Worm (Caenorhabditis elegans) whole organism, late embryonic: ENCODE results near the gene klf-1.
A peak's percentile ranks its signal among the peaks of the same experiment; 100 is the strongest.

Experiments used
- C08G9.2 ChIP-seq: sonication (generic microtip); optimal IDR thresholded peaks from 2 replicates; lab custom pipeline; 2016; ENCODE audit warnings: mild to moderate bottlenecking, missing genetic modification characterization, moderate library complexity, missing compliant biosample characterization
- F13H6.1 ChIP-seq: sonication (generic microtip); optimal IDR thresholded peaks from 2 replicates; lab custom pipeline; 2016; ENCODE audit warnings: missing genetic modification characterization, missing compliant biosample characterization
- K09A11.1 ChIP-seq: sonication (generic microtip); optimal IDR thresholded peaks from 2 replicates; lab custom pipeline; 2017; ENCODE audit warnings: antibody characterized with exemption, mild to moderate bottlenecking, missing genetic modification characterization, missing compliant biosample characterization; ENCODE audit not compliant: insufficient read depth
- Y22D7AL.16 ChIP-seq: sonication (generic microtip); optimal IDR thresholded peaks from 2 replicates; lab custom pipeline; 2016; ENCODE audit warnings: missing genetic modification characterization, missing compliant biosample characterization
- ahr-1 ChIP-seq: sonication (generic microtip); optimal IDR thresholded peaks from 2 replicates; lab custom pipeline; 2016; ENCODE audit warnings: missing genetic modification characterization, missing compliant biosample characterization
- ceh-14 ChIP-seq: sonication (generic microtip); optimal IDR thresholded peaks from 2 replicates; lab custom pipeline; 2016; ENCODE audit warnings: missing genotype, missing genetic modification characterization, missing compliant biosample characterization
- ceh-19 ChIP-seq: fragments of 200-800 bp; sonication (Bioruptor generic); optimal IDR thresholded peaks from 2 replicates; lab custom pipeline; 2018; ENCODE audit warnings: mild to moderate bottlenecking, missing genetic modification characterization, missing compliant biosample characterization
- ceh-2 ChIP-seq: sonication (generic microtip); optimal IDR thresholded peaks from 2 replicates; lab custom pipeline; 2016; ENCODE audit warnings: missing genotype, missing genetic modification characterization, missing compliant biosample characterization
- ceh-22 ChIP-seq: sonication (generic microtip); optimal IDR thresholded peaks from 2 replicates; lab custom pipeline; 2017; ENCODE audit warnings: missing biosample characterization, missing genetic modification characterization
- ceh-24 ChIP-seq: sonication (generic microtip); optimal IDR thresholded peaks from 2 replicates; lab custom pipeline; 2016; ENCODE audit warnings: mild to moderate bottlenecking, missing genetic modification characterization, missing compliant biosample characterization
- ceh-30 ChIP-seq: fragments of 150-350 bp; optimal IDR thresholded peaks from 2 replicates; lab custom pipeline; 2014; ENCODE audit warnings: missing biosample characterization, missing genetic modification characterization
- ceh-34 ChIP-seq: sonication (generic microtip); optimal IDR thresholded peaks from 2 replicates; lab custom pipeline; 2016; ENCODE audit warnings: mild to moderate bottlenecking, missing genetic modification characterization, missing compliant biosample characterization
- ceh-45 ChIP-seq: fragments of 200-800 bp; sonication (Bioruptor generic); IDR thresholded peaks from 2 replicates; pipeline ENCODE4 v1.3.6; 2022; ENCODE audit warnings: missing genetic modification reagents, missing genetic modification characterization, missing compliant biosample characterization
- ceh-48 ChIP-seq: sonication (generic microtip); optimal IDR thresholded peaks from 2 replicates; lab custom pipeline; 2016; ENCODE audit warnings: missing genetic modification characterization, inconsistent platforms, missing compliant biosample characterization
- che-1 ChIP-seq: sonication (generic microtip); optimal IDR thresholded peaks from 2 replicates; lab custom pipeline; 2016; ENCODE audit warnings: mild to moderate bottlenecking, missing genetic modification characterization, missing compliant biosample characterization
- elt-4 ChIP-seq: sonication (generic microtip); optimal IDR thresholded peaks from 2 replicates; lab custom pipeline; 2016; ENCODE audit warnings: missing genetic modification characterization, missing compliant biosample characterization
- gmeb-2 ChIP-seq: sonication (generic microtip); optimal IDR thresholded peaks from 2 replicates; lab custom pipeline; 2016; ENCODE audit warnings: missing genetic modification characterization, inconsistent platforms, missing compliant biosample characterization
- hlh-13 ChIP-seq: fragments of 200-800 bp; sonication (Bioruptor generic); optimal IDR thresholded peaks from 2 replicates; lab custom pipeline; 2018; ENCODE audit warnings: mild to moderate bottlenecking, missing genetic modification characterization, missing compliant biosample characterization
- hlh-15 ChIP-seq: sonication (generic microtip); optimal IDR thresholded peaks from 2 replicates; lab custom pipeline; 2016; ENCODE audit warnings: missing genetic modification characterization, missing compliant biosample characterization
- hlh-8 ChIP-seq: sonication (generic microtip); optimal IDR thresholded peaks from 2 replicates; lab custom pipeline; 2016; ENCODE audit warnings: missing genotype, missing genetic modification characterization, missing compliant biosample characterization
- lin-11 ChIP-seq: fragments of 200-800 bp; sonication (Bioruptor generic); optimal IDR thresholded peaks from 2 replicates; lab custom pipeline; 2018; ENCODE audit warnings: mild to moderate bottlenecking, missing genetic modification characterization, missing compliant biosample characterization
- nhr-11 ChIP-seq: fragments of 150-350 bp; optimal IDR thresholded peaks from 2 replicates; lab custom pipeline; 2014; ENCODE audit warnings: missing biosample characterization, missing genetic modification characterization
- nhr-232 ChIP-seq: sonication (generic microtip); optimal IDR thresholded peaks from 2 replicates; lab custom pipeline; 2016; ENCODE audit warnings: missing genetic modification characterization, missing compliant biosample characterization
- npax-4 ChIP-seq: sonication (generic microtip); optimal IDR thresholded peaks from 2 replicates; lab custom pipeline; 2016; ENCODE audit warnings: missing genetic modification characterization, missing compliant biosample characterization
- pag-3 ChIP-seq: sonication (generic microtip); optimal IDR thresholded peaks from 2 replicates; lab custom pipeline; 2016; ENCODE audit warnings: missing compliant biosample characterization, missing genetic modification characterization, borderline replicate concordance
- pat-9 ChIP-seq: fragments of 200-800 bp; sonication (Bioruptor generic); optimal IDR thresholded peaks from 2 replicates; lab custom pipeline; 2018; ENCODE audit warnings: mild to moderate bottlenecking, missing genetic modification characterization, moderate library complexity, missing compliant biosample characterization
- sdc-2 ChIP-seq: sonication (generic microtip); optimal IDR thresholded peaks from 2 replicates; lab custom pipeline; 2016; ENCODE audit warnings: missing genotype, missing genetic modification characterization, missing compliant biosample characterization
- sox-4 ChIP-seq: sonication (generic microtip); optimal IDR thresholded peaks from 2 replicates; lab custom pipeline; 2017; ENCODE audit warnings: mild to moderate bottlenecking, missing genetic modification characterization, inconsistent platforms, missing compliant biosample characterization
- syd-9 ChIP-seq: sonication (generic microtip); optimal IDR thresholded peaks from 2 replicates; lab custom pipeline; 2016; ENCODE audit warnings: mild to moderate bottlenecking, missing genetic modification characterization, moderate library complexity, missing compliant biosample characterization
- tbx-2 ChIP-seq: sonication (generic microtip); optimal IDR thresholded peaks from 2 replicates; lab custom pipeline; 2016; ENCODE audit warnings: missing genetic modification characterization, missing compliant biosample characterization
- tbx-7 ChIP-seq: sonication (generic microtip); optimal IDR thresholded peaks from 2 replicates; lab custom pipeline; 2016; ENCODE audit warnings: missing genotype, missing genetic modification characterization, missing compliant biosample characterization
- ttx-3 ChIP-seq: sonication (generic microtip); optimal IDR thresholded peaks from 2 replicates; lab custom pipeline; 2016; ENCODE audit warnings: missing genetic modification reagents, missing genetic modification characterization, missing compliant biosample characterization
- unc-42 ChIP-seq: sonication (generic microtip); optimal IDR thresholded peaks from 2 replicates; lab custom pipeline; 2016; ENCODE audit warnings: missing genotype, missing genetic modification characterization, missing compliant biosample characterization
- unc-86 ChIP-seq: sonication (generic microtip); optimal IDR thresholded peaks from 2 replicates; lab custom pipeline; 2016; ENCODE audit warnings: missing genetic modification characterization, missing compliant biosample characterization

klf-1 gene

ce11 chrIII:2874144-2874868 lies at the start of gene klf-1:
Gene klf-1, plus strand, starts transcription at chrIII:2874818.
- TF ChIP-seq elt-4 (tag; lab: Kevin White, UChicago) (no peak), syd-9 (tag; lab: Kevin White, UChicago) (no peak), lin-11 (no peak), pag-3 (tag; lab: Kevin White, UChicago) (no peak), ceh-19 (GFP tag; lab: Kevin White, UChicago) (no peak), nhr-232 (tag; lab: Kevin White, UChicago) (no peak), hlh-15 (tag; lab: Kevin White, UChicago) (no peak), ttx-3 (tag; lab: Kevin White, UChicago) (no peak), nhr-11 (tag; lab: Kevin White, UChicago) (no peak), pat-9 (no peak), ceh-14 (tag; lab: Kevin White, UChicago) (no peak)

- no peak for TF ChIP-seq pat-9
- no peak for TF ChIP-seq sdc-2 (tag; lab: Kevin White, UChicago)
- no peak for TF ChIP-seq ttx-3 (tag; lab: Kevin White, UChicago)
- no peak for TF ChIP-seq ceh-34 (tag; lab: Kevin White, UChicago)
- no peak for TF ChIP-seq sox-4
- no peak for TF ChIP-seq gmeb-2 (tag; lab: Kevin White, UChicago)
- TF ChIP-seq unc-42 (tag; lab: Kevin White, UChicago): no peak
- no peak for TF ChIP-seq tbx-2 (tag; lab: Kevin White, UChicago)
- TF ChIP-seq ceh-2: no peak
- TF ChIP-seq ceh-30: no peak
- TF ChIP-seq tbx-7 (tag; lab: Kevin White, UChicago): no peak
These were observed 47.8 kb upstream of the klf-1 start, which contains the start of gene Y71H2AM.1 for ce11 chrIII:2826770-2827169. Gene Y71H2AM.1, plus strand, starts transcription at chrIII:2827070.

- TF ChIP-seq npax-4 (tag; lab: Kevin White, UChicago): no peak
- no peak for TF ChIP-seq ceh-24
- no peak for TF ChIP-seq ceh-19 (GFP tag; lab: Kevin White, UChicago)
- no peak for TF ChIP-seq ahr-1 (tag; lab: Kevin White, UChicago)
- no peak for TF ChIP-seq K09A11.1 (tag; lab: Kevin White, UChicago)
- TF ChIP-seq C08G9.2 (tag; lab: Kevin White, UChicago): no peak
- no peak for TF ChIP-seq ceh-22 (tag; lab: Kevin White, UChicago)
- TF ChIP-seq F13H6.1 (tag; lab: Kevin White, UChicago): no peak
- TF ChIP-seq sdc-2 (tag; lab: Kevin White, UChicago): no peak
- TF ChIP-seq hlh-8 (tag; lab: Kevin White, UChicago): no peak
- TF ChIP-seq ceh-45 (GFP tag; lab: Robert Waterston, UW): no peak
- no peak for TF ChIP-seq nhr-232 (tag; lab: Kevin White, UChicago)
- TF ChIP-seq Y22D7AL.16 (tag; lab: Kevin White, UChicago): no peak
- TF ChIP-seq hlh-15 (tag; lab: Kevin White, UChicago): no peak
- no peak for TF ChIP-seq che-1 (tag; lab: Kevin White, UChicago)
- no peak for TF ChIP-seq tbx-2 (tag; lab: Kevin White, UChicago)
These were observed 42.1 kb upstream of the klf-1 start, which contains the start of gene Y71H2AM.29 for ce11 chrIII:2832483-2832882. Gene Y71H2AM.29, plus strand, starts transcription at chrIII:2832783.

- TF ChIP-seq hlh-13 (GFP tag; lab: Kevin White, UChicago) (no peak), ceh-45 (GFP tag; lab: Robert Waterston, UW) (no peak)
- TF ChIP-seq, all 69 proteins: peak for 0
These were observed 40.3 kb upstream of the klf-1 start, which contains the start of gene txdc-17 for ce11 chrIII:2834363-2834762. Gene txdc-17, plus strand, starts transcription at chrIII:2834663.

ce11 chrIII:2834998-2835397 lies 39.6 kb upstream of the klf-1 start:
- TF ChIP-seq ceh-48 (tag; lab: Kevin White, UChicago): peak; percentile 20
- no peak for TF ChIP-seq unc-86 (tag; lab: Kevin White, UChicago)
